Worm (Caenorhabditis elegans): ENCODE data around the gene pitr-6.

DNA sequence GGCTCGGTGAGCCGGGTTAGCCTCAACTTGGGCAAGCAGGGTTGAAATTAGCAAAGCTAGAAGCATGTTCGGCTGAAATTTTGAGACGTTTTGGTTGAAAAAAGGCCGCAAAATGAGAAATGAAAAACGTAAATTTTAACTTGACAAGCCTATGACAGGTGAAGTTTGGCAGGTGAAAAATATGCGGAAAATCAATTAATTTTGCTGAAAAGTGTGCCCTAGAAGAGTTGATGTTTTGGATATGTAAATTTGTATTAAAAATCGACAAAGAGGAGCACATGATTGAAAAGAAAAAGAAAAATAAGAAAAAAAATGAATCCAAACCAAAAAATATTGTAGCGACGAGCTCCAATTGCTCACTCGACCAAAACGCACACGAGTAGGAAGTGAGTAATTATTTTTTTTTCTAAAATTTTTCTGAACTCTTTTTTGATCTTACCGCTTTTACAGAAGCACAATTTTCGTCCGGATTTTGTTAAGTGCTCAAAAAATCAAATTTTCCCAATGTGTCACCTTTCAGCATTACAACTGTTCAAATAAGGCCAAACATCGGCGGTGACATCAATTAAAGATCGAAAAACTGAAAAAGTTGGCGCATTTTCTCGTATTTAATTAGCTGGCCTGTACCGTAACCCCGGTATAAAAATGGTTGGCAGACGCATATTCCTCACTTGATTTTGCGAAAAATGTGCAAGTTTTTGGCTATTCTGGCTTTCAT is 26.2 kb downstream of the pitr-6 start, which contains the start of the genes F15A4.5 and phat-8:
- TF ChIP-seq sox-4 (tag; optimal IDR thresholded peaks at IDR 0.05) (no peak), ets-4 (tag; optimal IDR thresholded peaks at IDR 0.05) (no peak), hlh-8 (tag; optimal IDR thresholded peaks at IDR 0.05) (no peak), nhr-232 (tag; optimal IDR thresholded peaks at IDR 0.05) (no peak), hlh-13 (GFP tag; optimal IDR thresholded peaks at IDR 0.05) (no peak), zip-5 (tag; optimal IDR thresholded peaks at IDR 0.05) (no peak), lin-11 (tag; optimal IDR thresholded peaks at IDR 0.05) (no peak), nhr-11 (tag; optimal IDR thresholded peaks at IDR 0.05) (no peak)
